Fruit fly (Drosophila melanogaster): Measurements from ENCODE around the gene Lasp.

dm6 chr3L:16690055-16690454 is 21.4 kb downstream of the Lasp start:
- no peak for TF ChIP-seq sage (GFP tag; optimal IDR thresholded peaks at IDR 0.05)
- TF ChIP-seq dmrt93B (GFP tag; optimal IDR thresholded peaks at IDR 0.05): no peak
- TF ChIP-seq br (GFP tag; optimal IDR thresholded peaks at IDR 0.05): no peak
- no peak for TF ChIP-seq pan (optimal IDR thresholded peaks at IDR 0.05)
- no peak for TF ChIP-seq N (GFP tag; optimal IDR thresholded peaks at IDR 0.05)
- TF ChIP-seq GATAd (GFP tag; optimal IDR thresholded peaks at IDR 0.05): no peak
- no peak for TF ChIP-seq dl (GFP tag; optimal IDR thresholded peaks at IDR 0.05; ENCODE audit: insufficient read depth in 1 of 2, partially characterized antibody in 2 of 2)

Data from whole organism, wandering third instar larva.